Worm (Caenorhabditis elegans) whole organism, mixed stage, embryonic: ENCODE measurements around the gene sre-32.

ENCODE experiments used
- M03D4.4 ChIP-seq: sonication (generic microtip); optimal IDR thresholded peaks from 2 replicates; lab custom pipeline; 2017; ENCODE audit warnings: mild to moderate bottlenecking, missing genetic modification characterization, missing compliant biosample characterization
- blmp-1 ChIP-seq: fragments of 150-350 bp; optimal IDR thresholded peaks from 2 replicates; lab custom pipeline; 2014; ENCODE audit warnings: missing biosample characterization, missing genetic modification characterization
- ceh-39 ChIP-seq: fragments of 150-350 bp; optimal IDR thresholded peaks from 2 replicates; lab custom pipeline; 2014; ENCODE audit warnings: missing biosample characterization, missing genetic modification characterization
- ceh-83 ChIP-seq: fragments of 200-800 bp; sonication (Bioruptor generic); optimal IDR thresholded peaks from 2 replicates; lab custom pipeline; 2018; ENCODE audit warnings: mild to moderate bottlenecking, missing genetic modification characterization, missing compliant biosample characterization
- ces-1 ChIP-seq: fragments of 150-350 bp; optimal IDR thresholded peaks from 2 replicates; lab custom pipeline; 2014; ENCODE audit warnings: missing biosample characterization, missing genetic modification reagents, missing genetic modification characterization
- drap-1 ChIP-seq: fragments of 200-800 bp; sonication (Bioruptor generic); optimal IDR thresholded peaks from 3 replicates; lab custom pipeline; 2018; ENCODE audit warnings: mild to moderate bottlenecking, missing genetic modification characterization, missing compliant biosample characterization
- elt-1 ChIP-seq: sonication (generic microtip); optimal IDR thresholded peaks from 2 replicates; lab custom pipeline; 2017; ENCODE audit warnings: missing genetic modification characterization, mild to moderate bottlenecking, missing compliant biosample characterization, antibody characterized with exemption, moderate library complexity, borderline replicate concordance; ENCODE audit not compliant: insufficient read depth
- elt-3 ChIP-seq: fragments of 150-350 bp; optimal IDR thresholded peaks from 2 replicates; lab custom pipeline; 2014; ENCODE audit warnings: missing biosample characterization, missing genetic modification characterization
- flh-1 ChIP-seq: fragments of 200-800 bp; sonication (Bioruptor generic); optimal IDR thresholded peaks from 2 replicates; lab custom pipeline; 2018; ENCODE audit warnings: mild to moderate bottlenecking, missing genetic modification characterization, moderate library complexity, missing compliant biosample characterization
- ham-2 ChIP-seq: fragments of 200-800 bp; sonication (Bioruptor generic); optimal IDR thresholded peaks from 2 replicates; lab custom pipeline; 2018; ENCODE audit warnings: mild to moderate bottlenecking, missing genetic modification characterization, missing compliant biosample characterization
- hlh-1 ChIP-seq: fragments of 150-350 bp; optimal IDR thresholded peaks from 2 replicates; lab custom pipeline; 2014; ENCODE audit warnings: missing biosample characterization, missing genetic modification reagents, missing genetic modification characterization
- lin-32 ChIP-seq: fragments of 200-800 bp; sonication (Bioruptor generic); optimal IDR thresholded peaks from 2 replicates; lab custom pipeline; 2018; ENCODE audit warnings: mild to moderate bottlenecking, missing genetic modification characterization, missing compliant biosample characterization
- lsy-2 ChIP-seq: fragments of 150-350 bp; optimal IDR thresholded peaks from 2 replicates; lab custom pipeline; 2014; ENCODE audit warnings: missing biosample characterization, missing genetic modification characterization
- mab-5 ChIP-seq: fragments of 150-350 bp; optimal IDR thresholded peaks from 2 replicates; lab custom pipeline; 2014; ENCODE audit warnings: missing biosample characterization, missing genetic modification characterization
- mep-1 ChIP-seq: fragments of 150-350 bp; optimal IDR thresholded peaks from 2 replicates; lab custom pipeline; 2017; ENCODE audit warnings: missing biosample characterization, missing genetic modification reagents, missing genetic modification characterization, inconsistent platforms
- mls-2 ChIP-seq: sonication (generic microtip); optimal IDR thresholded peaks from 2 replicates; lab custom pipeline; 2016; ENCODE audit warnings: mild to moderate bottlenecking, missing genetic modification characterization, moderate library complexity, missing compliant biosample characterization
- nhr-12 ChIP-seq: fragments of 150-350 bp; optimal IDR thresholded peaks from 2 replicates; lab custom pipeline; 2014; ENCODE audit warnings: missing biosample characterization, missing genetic modification characterization
- nhr-237 ChIP-seq: fragments of 150-350 bp; optimal IDR thresholded peaks from 2 replicates; lab custom pipeline; 2014; ENCODE audit warnings: missing biosample characterization, missing genetic modification characterization
- nhr-28 ChIP-seq: fragments of 150-350 bp; optimal IDR thresholded peaks from 2 replicates; lab custom pipeline; 2014; ENCODE audit warnings: missing biosample characterization, missing genetic modification characterization
- nhr-76 ChIP-seq: sonication (generic microtip); optimal IDR thresholded peaks from 2 replicates; lab custom pipeline; 2017; ENCODE audit warnings: missing biosample characterization, missing genetic modification characterization
- pha-4 ChIP-seq: fragments of 150-350 bp; optimal IDR thresholded peaks from 2 replicates; lab custom pipeline; 2018; ENCODE audit warnings: missing biosample characterization, missing genetic modification reagents, missing genetic modification characterization
- sem-2 ChIP-seq: fragments of 200-800 bp; sonication (Bioruptor generic); optimal IDR thresholded peaks from 2 replicates; lab custom pipeline; 2018; ENCODE audit warnings: mild to moderate bottlenecking, missing genetic modification characterization, missing compliant biosample characterization
- snpc-4 ChIP-seq: fragments of 150-350 bp; optimal IDR thresholded peaks from 2 replicates; lab custom pipeline; 2014; ENCODE audit warnings: missing biosample characterization, missing genetic modification characterization
- sptf-1 ChIP-seq: sonication (generic microtip); optimal IDR thresholded peaks from 2 replicates; lab custom pipeline; 2017; ENCODE audit warnings: mild to moderate bottlenecking, missing genetic modification characterization, moderate library complexity, missing compliant biosample characterization
- tbx-8 ChIP-seq: fragments of 200-800 bp; sonication (Bioruptor generic); optimal IDR thresholded peaks from 2 replicates; lab custom pipeline; 2018; ENCODE audit warnings: mild to moderate bottlenecking, missing genetic modification characterization, moderate library complexity, missing compliant biosample characterization
- unc-120 ChIP-seq: sonication (generic microtip); optimal IDR thresholded peaks from 2 replicates; lab custom pipeline; 2017; ENCODE audit warnings: missing genetic modification characterization, missing compliant biosample characterization; ENCODE audit not compliant: poor library complexity, severe bottlenecking
- zip-8 ChIP-seq: fragments of 150-350 bp; optimal IDR thresholded peaks from 2 replicates; lab custom pipeline; 2014; ENCODE audit warnings: missing biosample characterization, missing genetic modification characterization

The sre-32 gene

ce11 chrII:12485060-12485459 is 28.5 kb upstream of the sre-32 start, which contains the start of gene F15A4.10:
TSS of gene F15A4.10 (minus strand) at chrII:12485160.
- TF ChIP-seq mab-5 (tag; lab: Kevin White, UChicago) = no peak
- no peak for TF ChIP-seq lin-32
- TF ChIP-seq elt-3 (tag; lab: Kevin White, UChicago) = no peak
- no peak for TF ChIP-seq sem-2 (GFP tag; lab: Kevin White, UChicago)
- no peak for TF ChIP-seq nhr-28 (tag; lab: Kevin White, UChicago)
- no peak for TF ChIP-seq ceh-39 (tag; lab: Kevin White, UChicago)
- no peak for TF ChIP-seq sptf-1
- TF ChIP-seq mls-2 (tag; lab: Kevin White, UChicago) = no peak
- no peak for TF ChIP-seq snpc-4
- TF ChIP-seq nhr-12 = no peak
- no peak for TF ChIP-seq ham-2
- TF ChIP-seq lsy-2 (tag; lab: Kevin White, UChicago) = no peak
- TF ChIP-seq nhr-76 = no peak
- TF ChIP-seq pha-4 (tag; lab: Kevin White, UChicago) = no peak
- TF ChIP-seq elt-1 (tag; lab: Kevin White, UChicago) = no peak
- TF ChIP-seq tbx-8 = no peak
- no peak for TF ChIP-seq M03D4.4 (tag; lab: Kevin White, UChicago)

- TF ChIP-seq zip-8 (tag; lab: Kevin White, UChicago) (peak; percentile 44), elt-1 (tag; lab: Kevin White, UChicago) (no peak)
Observed at ce11 chrII:12482622-12483021, 26.1 kb upstream of the sre-32 start, which contains the start of gene fbxb-102. TSS of gene fbxb-102 (plus strand) at chrII:12482922.

- no peak for TF ChIP-seq nhr-76
- no peak for TF ChIP-seq ces-1
- TF ChIP-seq flh-1 = no peak
- TF ChIP-seq tbx-8 = no peak
- TF ChIP-seq elt-3 (tag; lab: Kevin White, UChicago) = no peak
- TF ChIP-seq mab-5 (tag; lab: Kevin White, UChicago) = no peak
- no peak for TF ChIP-seq mep-1 (tag; lab: Kevin White, UChicago)
- TF ChIP-seq ceh-83 (GFP tag; lab: Kevin White, UChicago) = no peak
- TF ChIP-seq unc-120 (tag; lab: Kevin White, UChicago) = no peak
- TF ChIP-seq hlh-1 (tag; lab: Kevin White, UChicago) = no peak
- no peak for TF ChIP-seq lin-32
- TF ChIP-seq mls-2 (tag; lab: Kevin White, UChicago) = no peak
- no peak for TF ChIP-seq zip-8 (tag; lab: Kevin White, UChicago)
- no peak for TF ChIP-seq snpc-4
- no peak for TF ChIP-seq nhr-237 (tag; lab: Kevin White, UChicago)
- no peak for TF ChIP-seq lsy-2 (tag; lab: Kevin White, UChicago)
- TF ChIP-seq drap-1 (GFP tag; lab: Kevin White, UChicago) = no peak
- TF ChIP-seq blmp-1 = no peak
- TF ChIP-seq, all 35 proteins: peak for 0
Observed at ce11 chrII:12481645-12482044, 25.1 kb upstream of the sre-32 start.

DNA sequence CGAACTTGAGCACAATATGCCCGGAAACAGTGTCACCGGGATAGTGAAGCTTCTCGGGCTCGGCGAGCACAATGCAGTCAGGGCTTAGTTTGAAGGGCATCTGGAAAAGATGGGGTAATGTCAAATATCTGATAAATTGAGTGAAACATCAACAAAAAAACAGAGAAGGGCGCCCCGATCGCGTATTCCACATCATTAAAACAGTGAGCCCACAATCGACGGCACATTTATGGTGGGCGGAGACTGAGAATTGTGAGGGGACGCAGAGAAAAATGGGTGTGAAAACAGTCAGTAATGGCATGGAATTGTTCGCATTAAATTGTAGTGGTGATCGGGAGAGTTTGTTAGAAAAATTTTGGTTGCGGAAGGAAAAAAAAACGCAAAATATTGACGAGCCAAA is 24.3 kb upstream of the sre-32 start, which contains the start of gene arrd-9:
Gene arrd-9, minus strand, starts transcription at position 101 of the 400 bp plus-strand sequence.
- TF ChIP-seq nhr-76 (no peak), lsy-2 (tag; lab: Kevin White, UChicago) (no peak), flh-1 (no peak)

ce11 chrII:12473406-12473805 is 16.9 kb upstream of the sre-32 start, which contains the start of gene srg-17:
TSS of gene srg-17 (plus strand) at chrII:12473706.
- TF ChIP-seq pha-4 (tag; lab: Kevin White, UChicago) = no peak
- no peak for TF ChIP-seq M03D4.4 (tag; lab: Kevin White, UChicago)

ce11 chrII:12471138-12471855 is 14.8 kb upstream of the sre-32 start, which contains the start of the genes F15A4.5 and phat-8:
TSS of gene F15A4.5 (minus strand) at chrII:12471238.
TSS of gene phat-8 (plus strand) at chrII:12471805.
- TF ChIP-seq lin-32 (no peak), unc-120 (tag; lab: Kevin White, UChicago) (no peak)
